Worm (Caenorhabditis elegans): Measurements from ENCODE around the gene F56C9.3.

Gene F56C9.3

ce11 chrIII:7277228-7277627 lies 33.9 kb upstream of the F56C9.3 start, which contains the start of the genes spot-1 and B0361.11:
TSS of gene spot-1 (minus strand) at chrIII:7277274.
TSS of gene B0361.11 (plus strand) at chrIII:7277599.
- TF ChIP-seq fkh-10 (GFP tag; optimal IDR thresholded peaks at IDR 0.05), result no peak
- peak; percentile 64 for TF ChIP-seq nfya-1 (tag; optimal IDR thresholded peaks at IDR 0.05; ENCODE audit: insufficient read depth)
- no peak for TF ChIP-seq ama-1 (optimal IDR thresholded peaks at IDR 0.05)
- TF ChIP-seq eor-1 (tag; optimal IDR thresholded peaks at IDR 0.05), result no peak
- no peak for TF ChIP-seq mdl-1 (tag; optimal IDR thresholded peaks at IDR 0.05)
- no peak for TF ChIP-seq ztf-11 (tag; optimal IDR thresholded peaks at IDR 0.05)
- no peak for TF ChIP-seq elt-1 (tag; optimal IDR thresholded peaks at IDR 0.05)
- no peak for TF ChIP-seq jun-1 (tag; optimal IDR thresholded peaks at IDR 0.05)
- TF ChIP-seq egl-5 (tag; optimal IDR thresholded peaks at IDR 0.05), result peak; percentile 14
- TF ChIP-seq R02D3.7 (tag; optimal IDR thresholded peaks at IDR 0.05), result peak; percentile 50
- TF ChIP-seq aly-2 (tag; optimal IDR thresholded peaks at IDR 0.05), result no peak
- TF ChIP-seq fos-1 (tag; optimal IDR thresholded peaks at IDR 0.05), result no peak
- no peak for TF ChIP-seq unc-62 (GFP tag; optimal IDR thresholded peaks at IDR 0.05)
- TF ChIP-seq ZK546.5 (tag; optimal IDR thresholded peaks at IDR 0.05), result no peak
- no peak for TF ChIP-seq ceh-9 (tag; optimal IDR thresholded peaks at IDR 0.05)
- peak; percentile 72 for TF ChIP-seq lin-15B (tag; optimal IDR thresholded peaks at IDR 0.05)
- TF ChIP-seq nhr-77 (tag; optimal IDR thresholded peaks at IDR 0.05), result no peak
- no peak for TF ChIP-seq ztf-4 (tag; optimal IDR thresholded peaks at IDR 0.05)
- TF ChIP-seq lsy-12 (tag; optimal IDR thresholded peaks at IDR 0.05), result no peak
- no peak for TF ChIP-seq fkh-2 (tag; optimal IDR thresholded peaks at IDR 0.05)
- TF ChIP-seq ceh-16 (tag; optimal IDR thresholded peaks at IDR 0.05), result no peak
- no peak for TF ChIP-seq ceh-82 (tag; optimal IDR thresholded peaks at IDR 0.05)
- peak; percentile 79 for TF ChIP-seq nhr-23 (tag; optimal IDR thresholded peaks at IDR 0.05)
- no peak for TF ChIP-seq nhr-67 (tag; optimal IDR thresholded peaks at IDR 0.05)
- TF ChIP-seq nhr-28 (tag; optimal IDR thresholded peaks at IDR 0.05), result no peak
- TF ChIP-seq sea-2 (GFP tag; optimal IDR thresholded peaks at IDR 0.05), result no peak
- no peak for TF ChIP-seq nhr-11 (tag; optimal IDR thresholded peaks at IDR 0.05)
- TF ChIP-seq snpc-4 (tag; optimal IDR thresholded peaks at IDR 0.05), result peak; percentile 60
- peak; percentile 54 for TF ChIP-seq skn-1 (tag; optimal IDR thresholded peaks at IDR 0.05)
- no peak for TF ChIP-seq egl-27 (tag; optimal IDR thresholded peaks at IDR 0.05)
- no peak for TF ChIP-seq elt-3 (tag; optimal IDR thresholded peaks at IDR 0.05)
- TF ChIP-seq ceh-28 (tag; optimal IDR thresholded peaks at IDR 0.05), result peak; percentile 19
- TF ChIP-seq nhr-76 (tag; optimal IDR thresholded peaks at IDR 0.05), result no peak
- TF ChIP-seq nhr-237 (tag; optimal IDR thresholded peaks at IDR 0.05), result no peak
- peak; percentile 63 for TF ChIP-seq hmg-11 (tag; optimal IDR thresholded peaks at IDR 0.05)
- peak; percentile 35 for TF ChIP-seq nhr-43 (tag; optimal IDR thresholded peaks at IDR 0.05; ENCODE audit: poor library complexity, severe bottlenecking)
- TF ChIP-seq lin-39 (tag; optimal IDR thresholded peaks at IDR 0.05), result no peak
- TF ChIP-seq pqm-1 (tag; optimal IDR thresholded peaks at IDR 0.05), result no peak
- TF ChIP-seq tbx-2 (tag; optimal IDR thresholded peaks at IDR 0.05), result no peak
- TF ChIP-seq nhr-12 (tag; optimal IDR thresholded peaks at IDR 0.05), result no peak
- TF ChIP-seq elt-2 (tag; optimal IDR thresholded peaks at IDR 0.05), result peak; percentile 15
- TF ChIP-seq unc-39 (tag; optimal IDR thresholded peaks at IDR 0.05), result no peak
- no peak for TF ChIP-seq zag-1 (tag; optimal IDR thresholded peaks at IDR 0.05)
- no peak for TF ChIP-seq daf-12 (tag; optimal IDR thresholded peaks at IDR 0.05)
- peak; percentile 13 for TF ChIP-seq nhr-25 (tag; optimal IDR thresholded peaks at IDR 0.05)
- TF ChIP-seq pha-4 (tag; optimal IDR thresholded peaks at IDR 0.05), result peak; percentile 81
- TF ChIP-seq mml-1 (tag; optimal IDR thresholded peaks at IDR 0.05), result no peak

- TF ChIP-seq nhr-11 (tag; optimal IDR thresholded peaks at IDR 0.05), result peak; percentile 39
- TF ChIP-seq unc-62 (GFP tag; optimal IDR thresholded peaks at IDR 0.05), result no peak
- TF ChIP-seq nhr-76 (tag; optimal IDR thresholded peaks at IDR 0.05), result no peak
- no peak for TF ChIP-seq ceh-16 (tag; optimal IDR thresholded peaks at IDR 0.05)
- peak; percentile 49 for TF ChIP-seq hmg-11 (tag; optimal IDR thresholded peaks at IDR 0.05)
- no peak for TF ChIP-seq pqm-1 (tag; optimal IDR thresholded peaks at IDR 0.05)
- peak; percentile 18 for TF ChIP-seq lin-15B (tag; optimal IDR thresholded peaks at IDR 0.05)
- TF ChIP-seq ceh-28 (tag; optimal IDR thresholded peaks at IDR 0.05), result peak; percentile 45
- peak; percentile 56 for TF ChIP-seq jun-1 (tag; optimal IDR thresholded peaks at IDR 0.05)
- TF ChIP-seq fos-1 (tag; optimal IDR thresholded peaks at IDR 0.05), result no peak
- TF ChIP-seq ZK546.5 (tag; optimal IDR thresholded peaks at IDR 0.05), result no peak
- TF ChIP-seq elt-3 (tag; optimal IDR thresholded peaks at IDR 0.05), result no peak
- TF ChIP-seq skn-1 (tag; optimal IDR thresholded peaks at IDR 0.05), result no peak
- peak; percentile 45 for TF ChIP-seq elt-2 (tag; optimal IDR thresholded peaks at IDR 0.05)
- peak; percentile 99 for TF ChIP-seq snpc-4 (tag; optimal IDR thresholded peaks at IDR 0.05)
- TF ChIP-seq nhr-12 (tag; optimal IDR thresholded peaks at IDR 0.05), result no peak
- peak; percentile 82 for TF ChIP-seq pha-4 (tag; optimal IDR thresholded peaks at IDR 0.05)
- TF ChIP-seq ztf-11 (tag; optimal IDR thresholded peaks at IDR 0.05), result no peak
- no peak for TF ChIP-seq zag-1 (tag; optimal IDR thresholded peaks at IDR 0.05)
- no peak for TF ChIP-seq nhr-67 (tag; optimal IDR thresholded peaks at IDR 0.05)
- no peak for TF ChIP-seq ztf-4 (tag; optimal IDR thresholded peaks at IDR 0.05)
- TF ChIP-seq lsy-12 (tag; optimal IDR thresholded peaks at IDR 0.05), result peak; percentile 75
- TF ChIP-seq ceh-82 (tag; optimal IDR thresholded peaks at IDR 0.05), result no peak
- TF ChIP-seq nhr-77 (tag; optimal IDR thresholded peaks at IDR 0.05), result peak; percentile 49
- TF ChIP-seq ama-1 (optimal IDR thresholded peaks at IDR 0.05), result no peak
- no peak for TF ChIP-seq fkh-2 (tag; optimal IDR thresholded peaks at IDR 0.05)
- TF ChIP-seq egl-5 (tag; optimal IDR thresholded peaks at IDR 0.05), result no peak
- TF ChIP-seq ceh-9 (tag; optimal IDR thresholded peaks at IDR 0.05), result no peak
- no peak for TF ChIP-seq fkh-10 (GFP tag; optimal IDR thresholded peaks at IDR 0.05)
- TF ChIP-seq nhr-237 (tag; optimal IDR thresholded peaks at IDR 0.05), result no peak
- TF ChIP-seq nhr-23 (tag; optimal IDR thresholded peaks at IDR 0.05), result peak; percentile 45
- no peak for TF ChIP-seq nhr-28 (tag; optimal IDR thresholded peaks at IDR 0.05)
- TF ChIP-seq sea-2 (GFP tag; optimal IDR thresholded peaks at IDR 0.05), result no peak
- no peak for TF ChIP-seq lin-39 (tag; optimal IDR thresholded peaks at IDR 0.05)
- no peak for TF ChIP-seq eor-1 (tag; optimal IDR thresholded peaks at IDR 0.05)
- TF ChIP-seq nhr-43 (tag; optimal IDR thresholded peaks at IDR 0.05; ENCODE audit: poor library complexity, severe bottlenecking), result peak; percentile 38
- TF ChIP-seq mdl-1 (tag; optimal IDR thresholded peaks at IDR 0.05), result no peak
- peak; percentile 44 for TF ChIP-seq nfya-1 (tag; optimal IDR thresholded peaks at IDR 0.05; ENCODE audit: insufficient read depth)
- TF ChIP-seq nhr-25 (tag; optimal IDR thresholded peaks at IDR 0.05), result no peak
These were observed 32.6 kb upstream of the F56C9.3 start for ce11 chrIII:7278491-7278890.
